Fruit fly (Drosophila melanogaster) whole organism, prepupa: Measurements from ENCODE around the gene FER.

Experiments used
- CG11762 ChIP-seq: fragments of 200-800 bp; sonication (Bioruptor generic); optimal IDR thresholded peaks from 3 replicates; lab custom pipeline; 2016; ENCODE audit warnings: missing biosample characterization, missing genetic modification characterization; ENCODE audit not compliant: insufficient read depth
- CG16779 ChIP-seq: fragments of 200-800 bp; sonication (Bioruptor generic); optimal IDR thresholded peaks from 3 replicates; lab custom pipeline; 2017; ENCODE audit warnings: missing biosample characterization, mild to moderate bottlenecking, missing genetic modification characterization
- CG31627 ChIP-seq: fragments of 200-800 bp; sonication (Bioruptor generic); optimal IDR thresholded peaks from 3 replicates; lab custom pipeline; 2016; ENCODE audit warnings: missing biosample characterization, missing genetic modification characterization
- CG6808 ChIP-seq: fragments of 200-800 bp; sonication (Bioruptor generic); optimal IDR thresholded peaks from 3 replicates; lab custom pipeline; 2017; ENCODE audit warnings: missing biosample characterization, missing genetic modification characterization, mild to moderate bottlenecking, moderate library complexity, missing genetic modification reagents
- ss ChIP-seq, 2 experiments: fragments of 200-800 bp; sonication (Bioruptor generic); optimal IDR thresholded peaks; 2 replicates in 1 of 2; 3 replicates in 1 of 2; lab custom pipeline; 2017 to 2018; ENCODE audit warnings: mild to moderate bottlenecking in 2 of 2, missing biosample characterization in 2 of 2, missing genetic modification characterization in 2 of 2, moderate library complexity in 1 of 2
- svp ChIP-seq: fragments of 200-800 bp; sonication (Bioruptor generic); peaks from one replicate; lab custom pipeline; 2016; ENCODE audit warnings: missing biosample characterization, missing genetic modification characterization

- TF ChIP-seq CG31627 (GFP tag; lab: Kevin White, UChicago) (peak; percentile 76), CG11762 (peak; percentile 70), CG6808 (peak; percentile 90), CG16779 (tag; lab: Kevin White, UChicago) (peak; percentile 82), ss (GFP tag; optimal IDR thresholded peaks at IDR 0.05; lab: Kevin White, UChicago) (peak; percentile 88 to 90), svp (GFP tag; lab: Kevin White, UChicago) (peak; percentile 93)
Observed at dm6 chr3R:9378644-9379411, 15.5 kb downstream of the FER start.
